Worm (Caenorhabditis elegans) whole organism, L2 larva: ENCODE data around the gene T15B7.14.

Experiments used
- R02D3.7 ChIP-seq: fragments of 150-350 bp; optimal IDR thresholded peaks from 2 replicates; lab custom pipeline; 2014; ENCODE audit warnings: missing biosample characterization, missing genetic modification characterization
- elt-3 ChIP-seq: sonication (generic microtip); optimal IDR thresholded peaks from 2 replicates; lab custom pipeline; 2017; ENCODE audit warnings: missing biosample characterization, missing genetic modification characterization
- lin-39 ChIP-seq: fragments of 150-350 bp; optimal IDR thresholded peaks from 2 replicates; lab custom pipeline; 2014; ENCODE audit warnings: missing biosample characterization, missing genetic modification reagents, missing genetic modification characterization
- unc-62 ChIP-seq: fragments of 150-350 bp; optimal IDR thresholded peaks from 2 replicates; lab custom pipeline; 2014; ENCODE audit warnings: missing biosample characterization, missing genetic modification reagents, missing genetic modification characterization

ce11 chrV:6836036-6836435 lies 894 bp upstream of the T15B7.14 start:
- TF ChIP-seq unc-62 = no peak
- no peak for TF ChIP-seq elt-3
- no peak for TF ChIP-seq R02D3.7
- TF ChIP-seq lin-39 (tag; lab: Kevin White, UChicago) = no peak
